Fruit fly (Drosophila melanogaster): ENCODE data around the gene CG17855.

DNA sequence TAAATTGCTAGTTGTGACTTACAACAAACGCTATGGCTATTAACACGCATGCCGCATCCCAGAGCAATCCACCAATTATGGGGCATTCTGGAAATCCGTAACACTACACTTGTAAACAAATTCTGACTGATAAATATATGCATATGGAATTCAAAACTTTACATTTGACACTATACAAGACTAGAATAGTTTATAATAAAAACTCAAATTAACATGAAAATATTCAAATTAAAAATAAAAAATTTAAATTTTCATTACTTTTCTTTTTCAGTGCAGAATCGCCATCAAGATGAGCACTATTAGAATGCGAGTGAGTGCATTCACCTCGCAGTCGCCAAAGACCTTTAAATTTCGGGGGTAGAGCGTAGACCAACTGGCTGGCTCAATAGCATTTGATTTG, 45.6 kb downstream of the CG17855 start:
- no peak for TF ChIP-seq CG34367 (tag; optimal IDR thresholded peaks at IDR 0.05)
- no peak for TF ChIP-seq EcR (GFP tag; optimal IDR thresholded peaks at IDR 0.05)
- TF ChIP-seq Ets98B (GFP tag; IDR thresholded peaks at IDR 0.05): no peak
- TF ChIP-seq D1 (tag; optimal IDR thresholded peaks at IDR 0.05): no peak
